Worm (Caenorhabditis elegans): ENCODE measurements around the gene ssp-35.

ce11 chrV:12263723-12264122 is at the start of gene ssp-35:
- no peak for TF ChIP-seq mdl-1 (tag; optimal IDR thresholded peaks at IDR 0.05)
- TF ChIP-seq efl-1 (optimal IDR thresholded peaks at IDR 0.05): no peak
- TF ChIP-seq efl-1 (GFP tag; optimal IDR thresholded peaks at IDR 0.05 in 1 of 2): peak in 1 of 2 experiments; percentile 48
- TF ChIP-seq pax-3 (tag; optimal IDR thresholded peaks at IDR 0.05): no peak
- TF ChIP-seq aha-1 (tag; optimal IDR thresholded peaks at IDR 0.05): no peak
- TF ChIP-seq nhr-237 (tag; optimal IDR thresholded peaks at IDR 0.05): no peak
- no peak for TF ChIP-seq lsy-2 (tag; optimal IDR thresholded peaks at IDR 0.05)
- TF ChIP-seq egl-27 (tag; optimal IDR thresholded peaks at IDR 0.05): no peak
- TF ChIP-seq lin-39 (tag; optimal IDR thresholded peaks at IDR 0.05): no peak
- TF ChIP-seq sup-37 (GFP tag; optimal IDR thresholded peaks at IDR 0.05): no peak
- TF ChIP-seq lin-13 (GFP tag; optimal IDR thresholded peaks at IDR 0.05): no peak
- TF ChIP-seq pqm-1 (tag; optimal IDR thresholded peaks at IDR 0.05): no peak
- no peak for TF ChIP-seq jun-1 (tag; optimal IDR thresholded peaks at IDR 0.05)

All from whole organism, L1 larva.